Fruit fly (Drosophila melanogaster) whole organism, wandering third instar larva: ENCODE results near the gene mask.

Experiments used
- Hr78 ChIP-seq: fragments of >200 bp; optimal IDR thresholded peaks from 2 replicates; lab custom pipeline; 2017; ENCODE audit warnings: missing biosample characterization, missing genetic modification characterization
- Myc ChIP-seq: fragments of >200 bp; optimal IDR thresholded peaks from 2 replicates; lab custom pipeline; 2017
- N ChIP-seq: fragments of >200 bp; optimal IDR thresholded peaks from 2 replicates; lab custom pipeline; 2018; ENCODE audit warnings: missing biosample characterization, missing external identifiers, missing genetic modification characterization
- br ChIP-seq: fragments of 200-800 bp; sonication (Bioruptor generic); optimal IDR thresholded peaks from 2 replicates; lab custom pipeline; 2016; ENCODE audit warnings: missing biosample characterization, missing genetic modification characterization
- foxo ChIP-seq, 2 experiments: fragments of 200-800 bp; sonication (Bioruptor generic); optimal IDR thresholded peaks; 2 replicates in 1 of 2; 3 replicates in 1 of 2; lab custom pipeline; 2016 to 2017; ENCODE audit warnings: missing biosample characterization in 2 of 2, missing genetic modification characterization in 2 of 2
- fru ChIP-seq: fragments of 200-800 bp; sonication (Bioruptor generic); optimal IDR thresholded peaks from 3 replicates; lab custom pipeline; 2016; ENCODE audit warnings: missing biosample characterization, mild to moderate bottlenecking, missing genetic modification characterization
- h ChIP-seq: fragments of 200-800 bp; sonication (Bioruptor generic); optimal IDR thresholded peaks from 3 replicates; lab custom pipeline; 2016; ENCODE audit warnings: missing biosample characterization, mild to moderate bottlenecking, missing genetic modification characterization
- jim ChIP-seq: fragments of 175-275, 200-325 bp; sonication (Bioruptor generic); optimal IDR thresholded peaks from 2 replicates; lab custom pipeline; 2016; ENCODE audit warnings: missing biosample characterization, mild to moderate bottlenecking, missing genetic modification characterization
- pan ChIP-seq: fragments of >200 bp; optimal IDR thresholded peaks from 2 replicates; lab custom pipeline; 2017
- psq ChIP-seq: fragments of 200-800 bp; sonication (Bioruptor generic); optimal IDR thresholded peaks from 3 replicates; lab custom pipeline; 2017; ENCODE audit warnings: missing biosample characterization, mild to moderate bottlenecking, missing genetic modification characterization, moderate library complexity
- tai ChIP-seq: sonication (Bioruptor generic); optimal IDR thresholded peaks from 2 replicates; lab custom pipeline; 2016; ENCODE audit warnings: missing biosample characterization, missing genetic modification characterization
- usp ChIP-seq: fragments of >200 bp; optimal IDR thresholded peaks from 2 replicates; lab custom pipeline; 2017; ENCODE audit warnings: missing biosample characterization, missing genetic modification characterization

- TF ChIP-seq jim (GFP tag; lab: Kevin White, UChicago) (no peak), pan (lab: Kevin White, UChicago) (no peak), h (GFP tag; lab: Kevin White, UChicago) (no peak), Hr78 (GFP tag; lab: Kevin White, UChicago) (no peak), Myc (lab: Kevin White, UChicago) (no peak), usp (no peak), br (GFP tag; lab: Kevin White, UChicago) (no peak), fru (no peak), N (GFP tag; lab: Kevin White, UChicago) (no peak), psq (GFP tag; lab: Kevin White, UChicago) (no peak), foxo (GFP tag; optimal IDR thresholded peaks at IDR 0.05; lab: Kevin White, UChicago) (no peak), tai (GFP tag; lab: Kevin White, UChicago) (no peak)
These were observed 9.5 kb upstream of the mask start, which contains the start of gene cav for dm6 chr3R:24220845-24221244.
